Fruit fly (Drosophila melanogaster) whole organism, embryonic: ENCODE measurements around the gene RpS2.
A peak's percentile ranks its signal among the peaks of the same experiment; 100 is the strongest.

ENCODE experiments used
- B-H1 ChIP-seq: fragments of 200-800 bp; sonication (Bioruptor generic); IDR thresholded peaks from 3 replicates; pipeline ENCODE4 v1.3.6; 2022; ENCODE audit warnings: missing biosample characterization, missing genetic modification characterization
- BEAF-32 ChIP-seq: fragments of 200-800 bp; sonication (Bioruptor generic); optimal IDR thresholded peaks from 3 replicates; lab custom pipeline; 2017; ENCODE audit warnings: missing biosample characterization, missing genetic modification characterization, mild to moderate bottlenecking, moderate library complexity, missing genetic modification reagents
- CG10979 ChIP-seq: fragments of 200-800 bp; sonication (Bioruptor generic); optimal IDR thresholded peaks from 2 replicates; lab custom pipeline; 2018; ENCODE audit warnings: missing biosample characterization, mild to moderate bottlenecking, missing genetic modification characterization, moderate library complexity
- CG11085 ChIP-seq: fragments of 200-800 bp; sonication (Bioruptor generic); IDR thresholded peaks from 2 replicates; pipeline ENCODE4 v1.3.6; 2022; ENCODE audit warnings: missing biosample characterization, missing genetic modification characterization
- CG11696 ChIP-seq: fragments of 200-800 bp; sonication (Bioruptor generic); IDR thresholded peaks from 2 replicates; pipeline ENCODE4 v1.3.6; 2022; ENCODE audit warnings: missing biosample characterization, missing genetic modification characterization
- CG12744 ChIP-seq: fragments of 200-800 bp; sonication (Bioruptor generic); optimal IDR thresholded peaks from 2 replicates; lab custom pipeline; 2016; ENCODE audit warnings: missing biosample characterization, missing genetic modification characterization
- CG12942 ChIP-seq: fragments of 200-800 bp; sonication (Bioruptor generic); optimal IDR thresholded peaks from 3 replicates; lab custom pipeline; 2016; ENCODE audit warnings: missing biosample characterization, missing genetic modification characterization
- CG13296 ChIP-seq: fragments of 200-800 bp; sonication (Bioruptor generic); optimal IDR thresholded peaks from 3 replicates; lab custom pipeline; 2018; ENCODE audit warnings: missing biosample characterization, mild to moderate bottlenecking, missing genetic modification characterization
- CG31388 ChIP-seq: fragments of 200-800 bp; sonication (Bioruptor generic); optimal IDR thresholded peaks from 2 replicates; lab custom pipeline; 2016; ENCODE audit warnings: missing biosample characterization, missing genetic modification characterization
- CG3163 ChIP-seq: fragments of 200-800 bp; sonication (Bioruptor generic); optimal IDR thresholded peaks from 3 replicates; lab custom pipeline; 2016; ENCODE audit warnings: missing biosample characterization, missing genetic modification characterization
- CG32772 ChIP-seq: fragments of 200-800 bp; sonication (Bioruptor generic); IDR thresholded peaks from 2 replicates; pipeline ENCODE4 v1.3.6; 2022; ENCODE audit warnings: missing biosample characterization, missing genetic modification characterization
- CG33557 ChIP-seq: fragments of 200-800 bp; sonication (Bioruptor generic); optimal IDR thresholded peaks from 2 replicates; lab custom pipeline; 2019; ENCODE audit warnings: missing biosample characterization, mild to moderate bottlenecking, missing genetic modification characterization, moderate library complexity
- CG4404 ChIP-seq: fragments of 200-800 bp; sonication (Bioruptor generic); IDR thresholded peaks from 2 replicates; pipeline ENCODE4 v1.3.6; 2022; ENCODE audit warnings: missing biosample characterization, missing genetic modification characterization
- CG4424 ChIP-seq: fragments of 200-800 bp; sonication (Bioruptor generic); optimal IDR thresholded peaks from 3 replicates; lab custom pipeline; 2016; ENCODE audit warnings: missing biosample characterization, missing genetic modification characterization
- CG4730 ChIP-seq: fragments of 200-800 bp; sonication (Bioruptor generic); IDR thresholded peaks from 2 replicates; pipeline ENCODE4 v1.3.6; 2022; ENCODE audit warnings: missing biosample characterization, missing genetic modification characterization
- CG6175 ChIP-seq: fragments of 200-800 bp; sonication (Bioruptor generic); IDR thresholded peaks from 3 replicates; pipeline ENCODE4 v1.3.6; 2022; ENCODE audit warnings: missing biosample characterization, missing genetic modification characterization
- CG6854 ChIP-seq: fragments of 200-800 bp; sonication (Bioruptor generic); optimal IDR thresholded peaks from 3 replicates; lab custom pipeline; 2017; ENCODE audit warnings: missing biosample characterization, mild to moderate bottlenecking, missing genetic modification characterization
- CG7271 ChIP-seq: fragments of 200-800 bp; sonication (Bioruptor generic); optimal IDR thresholded peaks from 2 replicates; lab custom pipeline; 2018; ENCODE audit warnings: missing biosample characterization, mild to moderate bottlenecking, missing genetic modification characterization, moderate library complexity
- CrebB ChIP-seq: fragments of 200-800 bp; sonication (Bioruptor generic); optimal IDR thresholded peaks from 3 replicates; lab custom pipeline; 2018; ENCODE audit warnings: missing biosample characterization, mild to moderate bottlenecking, missing genetic modification characterization
- D19A ChIP-seq: fragments of 200-800 bp; optimal IDR thresholded peaks from 3 replicates; lab custom pipeline; 2019; ENCODE audit warnings: missing biosample characterization, mild to moderate bottlenecking, missing genetic modification characterization, moderate library complexity
- Dip2 ChIP-seq: fragments of 200-800 bp; sonication (Bioruptor generic); IDR thresholded peaks from 2 replicates; pipeline ENCODE4 v1.3.6; 2022; ENCODE audit warnings: missing biosample characterization, missing genetic modification characterization
- Ets97D ChIP-seq: fragments of 200-800 bp; sonication (Bioruptor generic); optimal IDR thresholded peaks from 3 replicates; lab custom pipeline; 2016; ENCODE audit warnings: missing biosample characterization, missing genetic modification characterization
- HHEX ChIP-seq: fragments of 200-800 bp; sonication (Bioruptor generic); optimal IDR thresholded peaks from 3 replicates; lab custom pipeline; 2017; ENCODE audit warnings: missing biosample characterization, mild to moderate bottlenecking, missing genetic modification characterization, missing genetic modification reagents
- HLH54F ChIP-seq: fragments of 200-800 bp; sonication (Bioruptor generic); optimal IDR thresholded peaks from 3 replicates; lab custom pipeline; 2016; ENCODE audit warnings: missing biosample characterization, missing genetic modification characterization
- Hmr ChIP-seq: fragments of 200-800 bp; sonication (Bioruptor generic); optimal IDR thresholded peaks from 3 replicates; lab custom pipeline; 2017; ENCODE audit warnings: mild to moderate bottlenecking, missing biosample characterization, missing genetic modification reagents, missing genetic modification characterization
- Neu2 ChIP-seq: fragments of 200-800 bp; sonication (Bioruptor generic); optimal IDR thresholded peaks from 3 replicates; lab custom pipeline; 2016; ENCODE audit warnings: missing biosample characterization, missing genetic modification characterization, borderline replicate concordance
- Nf-YB ChIP-seq: fragments of 200-800 bp; sonication (Bioruptor generic); optimal IDR thresholded peaks from 3 replicates; lab custom pipeline; 2019; ENCODE audit warnings: missing biosample characterization, mild to moderate bottlenecking, missing genetic modification characterization, moderate library complexity
- Sin3A ChIP-seq: fragments of >200 bp; optimal IDR thresholded peaks from 2 replicates; lab custom pipeline; 2018
- Trl ChIP-seq, 3 experiments: fragments of >200 bp in 2 of 3; fragments of 200-800 bp in 1 of 3; sonication (Bioruptor generic) in 1 of 3; optimal IDR thresholded peaks; 2 replicates in 1 of 3; 3 replicates in 2 of 3; lab custom pipeline; 2016 to 2017; ENCODE audit warnings: missing biosample characterization in 1 of 3, missing genetic modification characterization in 1 of 3
- ab ChIP-seq: fragments of 200-800 bp; sonication (Bioruptor generic); optimal IDR thresholded peaks from 2 replicates; lab custom pipeline; 2016; ENCODE audit warnings: missing biosample characterization, missing genetic modification characterization
- ara ChIP-seq: fragments of 200-800 bp; sonication (Bioruptor generic); IDR thresholded peaks from 2 replicates; pipeline ENCODE4 v1.3.6; 2022; ENCODE audit warnings: missing biosample characterization, missing genetic modification characterization
- bab2 ChIP-seq: fragments of 200-800 bp; sonication (Bioruptor generic); optimal IDR thresholded peaks from 2 replicates; lab custom pipeline; 2016; ENCODE audit warnings: missing biosample characterization, missing genetic modification characterization
- bbx ChIP-seq: fragments of 200-800 bp; sonication (Bioruptor generic); IDR thresholded peaks from 2 replicates; pipeline ENCODE4 v1.3.6; 2022; ENCODE audit warnings: missing biosample characterization, missing genetic modification characterization; ENCODE audit not compliant: partially characterized antibody
- br ChIP-seq: fragments of >200 bp; optimal IDR thresholded peaks from 2 replicates; lab custom pipeline; 2017
- cad ChIP-seq: fragments of >200 bp; optimal IDR thresholded peaks from 2 replicates; lab custom pipeline; 2017; ENCODE audit warnings: missing biosample characterization, missing genetic modification characterization
- crc ChIP-seq: fragments of 200-800 bp; sonication (Bioruptor generic); optimal IDR thresholded peaks from 2 replicates; lab custom pipeline; 2016; ENCODE audit warnings: missing biosample characterization, missing genetic modification characterization
- cwo ChIP-seq: fragments of 200-800 bp; sonication (Bioruptor generic); optimal IDR thresholded peaks from 3 replicates; lab custom pipeline; 2017; ENCODE audit warnings: missing biosample characterization, missing genetic modification characterization, mild to moderate bottlenecking, moderate library complexity, missing genetic modification reagents
- disco-r ChIP-seq: fragments of 200-800 bp; sonication (Bioruptor generic); optimal IDR thresholded peaks from 2 replicates; lab custom pipeline; 2016; ENCODE audit warnings: missing biosample characterization, missing genetic modification characterization
- dmrt99B ChIP-seq: fragments of 200-800 bp; sonication (Bioruptor generic); optimal IDR thresholded peaks from 2 replicates; lab custom pipeline; 2018; ENCODE audit warnings: missing biosample characterization, mild to moderate bottlenecking, missing genetic modification characterization, moderate library complexity
- fd64A ChIP-seq: fragments of 200-800 bp; sonication (Bioruptor generic); optimal IDR thresholded peaks from 3 replicates; lab custom pipeline; 2018; ENCODE audit warnings: missing biosample characterization, mild to moderate bottlenecking, missing genetic modification characterization
- fu2 ChIP-seq: fragments of 200-800 bp; sonication (Bioruptor generic); optimal IDR thresholded peaks from 2 replicates; lab custom pipeline; 2016; ENCODE audit warnings: missing biosample characterization, missing genetic modification characterization
- gce ChIP-seq: fragments of 200-800 bp; sonication (Bioruptor generic); IDR thresholded peaks from 3 replicates; pipeline ENCODE4 v1.3.6; 2022; ENCODE audit warnings: missing biosample characterization, missing genetic modification characterization
- grn ChIP-seq: fragments of 200-800 bp; sonication (Bioruptor generic); optimal IDR thresholded peaks from 3 replicates; lab custom pipeline; 2017; ENCODE audit warnings: missing biosample characterization, missing genetic modification characterization
- lab ChIP-seq: fragments of 200-800 bp; sonication (Bioruptor generic); optimal IDR thresholded peaks from 3 replicates; lab custom pipeline; 2017; ENCODE audit warnings: missing biosample characterization, missing genetic modification characterization, mild to moderate bottlenecking, moderate library complexity, missing genetic modification reagents
- mam ChIP-seq: fragments of 200-800 bp; sonication (Bioruptor generic); optimal IDR thresholded peaks from 3 replicates; lab custom pipeline; 2016; ENCODE audit warnings: missing biosample characterization, missing genetic modification characterization
- otp ChIP-seq: fragments of 200-800 bp; sonication (Bioruptor generic); IDR thresholded peaks from 3 replicates; pipeline ENCODE4, ENCODE4 v1.3.6; 2022; ENCODE audit warnings: missing biosample characterization, missing genetic modification characterization
- row ChIP-seq: fragments of 200-800 bp; sonication (Bioruptor generic); IDR thresholded peaks from 3 replicates; pipeline ENCODE4 v1.3.6; 2022; ENCODE audit warnings: missing biosample characterization, missing genetic modification characterization
- schlank ChIP-seq: fragments of 200-800 bp; sonication (Bioruptor generic); optimal IDR thresholded peaks from 2 replicates; lab custom pipeline; 2018; ENCODE audit warnings: missing biosample characterization, mild to moderate bottlenecking, missing genetic modification characterization
- seq ChIP-seq: fragments of 200-800 bp; sonication (Bioruptor generic); IDR thresholded peaks from 2 replicates; pipeline ENCODE4 v1.3.6; 2022; ENCODE audit warnings: missing biosample characterization, missing genetic modification characterization
- sima ChIP-seq: fragments of 200-800 bp; sonication (Bioruptor generic); optimal IDR thresholded peaks from 2 replicates; lab custom pipeline; 2016; ENCODE audit warnings: missing biosample characterization, missing genetic modification characterization
- ttk ChIP-seq: fragments of 200-800 bp; sonication (Bioruptor generic); IDR thresholded peaks from 2 replicates; pipeline ENCODE4 v2.1.2; 2022; ENCODE audit warnings: missing biosample characterization, missing genetic modification characterization
- wdn ChIP-seq: fragments of 200-800 bp; sonication (Bioruptor generic); IDR thresholded peaks from 2 replicates; pipeline ENCODE4 v1.3.6; 2022; ENCODE audit warnings: missing biosample characterization, missing genetic modification characterization

RpS2 gene

DNA sequence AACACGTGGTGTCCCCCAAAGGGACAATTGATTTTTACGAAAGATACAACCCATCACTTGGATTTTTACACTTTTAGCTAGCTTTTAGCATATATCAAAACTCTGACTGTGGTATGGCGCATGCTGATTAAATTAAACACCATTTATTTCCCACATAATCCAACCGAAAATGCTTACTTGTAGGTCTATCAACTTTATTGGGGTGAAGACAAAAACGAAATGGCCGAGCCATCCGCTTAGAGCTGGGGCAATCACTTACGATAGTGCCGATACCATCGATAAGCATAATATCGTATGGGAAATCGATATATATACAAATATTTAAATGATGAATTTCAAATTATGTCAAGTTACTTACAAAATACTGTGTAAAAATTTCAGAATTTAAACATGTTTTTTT is at the start of gene RpS2 (continued):
- peak; percentile 7 for TF ChIP-seq disco-r (GFP tag; lab: Kevin White, UChicago)
- TF ChIP-seq Dip2 (GFP tag; lab: Robert Waterston, UW) = no peak
- TF ChIP-seq CG4730 (GFP tag; lab: Robert Waterston, UW) = no peak
- peak; percentile 38 for TF ChIP-seq CG10979 (tag; lab: Kevin White, UChicago)
- peak; percentile 85 for TF ChIP-seq Hmr
- peak; percentile 27; the same call in 1 of the 2 replicates for TF ChIP-seq seq
- TF ChIP-seq wdn (GFP tag; lab: Robert Waterston, UW) = 0 out of 2 replicates have a peak, but pooled peaks have one; percentile 33
- TF ChIP-seq CG7271 (tag; lab: Kevin White, UChicago) = no peak
- TF ChIP-seq B-H1 (GFP tag; lab: Robert Waterston, UW) = no peak
- TF ChIP-seq CrebB (tag; lab: Kevin White, UChicago) = peak; percentile 67
- TF ChIP-seq br (lab: Kevin White, UChicago) = no peak
- no peak for TF ChIP-seq crc (GFP tag; lab: Kevin White, UChicago)
- no peak for TF ChIP-seq mam (GFP tag; lab: Kevin White, UChicago)
- TF ChIP-seq CG4404 (GFP tag; lab: Robert Waterston, UW) = no peak
- TF ChIP-seq CG6854 (GFP tag; lab: Kevin White, UChicago) = peak; percentile 26
- peak; percentile 68 for TF ChIP-seq lab (GFP tag; lab: Kevin White, UChicago)
- TF ChIP-seq BEAF-32 = peak; percentile 97
- TF ChIP-seq cwo (GFP tag; lab: Kevin White, UChicago) = no peak
- no peak for TF ChIP-seq bab2
- peak; percentile 94 for TF ChIP-seq Ets97D (GFP tag; lab: Kevin White, UChicago)
- TF ChIP-seq dmrt99B (tag; lab: Kevin White, UChicago) = no peak
- TF ChIP-seq CG31388 (GFP tag; lab: Kevin White, UChicago) = no peak
- TF ChIP-seq CG12744 (GFP tag; lab: Kevin White, UChicago) = no peak
- peak; percentile 25 for TF ChIP-seq CG3163 (GFP tag; lab: Kevin White, UChicago)
- no peak for TF ChIP-seq ara (GFP tag; lab: Robert Waterston, UW)
- no peak for TF ChIP-seq sima (GFP tag; lab: Kevin White, UChicago)
- TF ChIP-seq otp (GFP tag; lab: Robert Waterston, UW) = no peak
- TF ChIP-seq Sin3A (lab: Kevin White, UChicago) = peak; percentile 10
- TF ChIP-seq ab (GFP tag; lab: Kevin White, UChicago) = no peak
- no peak for TF ChIP-seq ttk (GFP tag; lab: Robert Waterston, UW)
- peak; percentile 44 for TF ChIP-seq CG13296 (GFP tag; lab: Kevin White, UChicago)
- TF ChIP-seq CG11085 (GFP tag; lab: Robert Waterston, UW) = no peak
- no peak for TF ChIP-seq CG11696 (GFP tag; lab: Robert Waterston, UW)
- no peak for TF ChIP-seq CG33557 (GFP tag; lab: Kevin White, UChicago)
- TF ChIP-seq Neu2 = no peak
- no peak for TF ChIP-seq fu2 (GFP tag; lab: Kevin White, UChicago)
- TF ChIP-seq gce (GFP tag; lab: Robert Waterston, UW) = no peak
- no peak for TF ChIP-seq D19A (tag; lab: Kevin White, UChicago)
- TF ChIP-seq Trl (optimal IDR thresholded peaks at IDR 0.05; lab: Kevin White, UChicago) = no peak
- peak; percentile 11 for TF ChIP-seq Trl (GFP tag; optimal IDR thresholded peaks at IDR 0.05; lab: Kevin White, UChicago)
- TF ChIP-seq HHEX (GFP tag; lab: Kevin White, UChicago) = peak; percentile 35
- TF ChIP-seq fd64A (GFP tag; lab: Kevin White, UChicago) = no peak
- peak; percentile 37 for TF ChIP-seq grn (GFP tag; lab: Kevin White, UChicago)
- TF ChIP-seq CG32772 (GFP tag; lab: Robert Waterston, UW) = no peak
- no peak for TF ChIP-seq CG4424 (GFP tag; lab: Kevin White, UChicago)
- peak; percentile 100 for TF ChIP-seq bbx (GFP tag; lab: Robert Waterston, UW)
- TF ChIP-seq CG12942 = no peak
- TF ChIP-seq schlank = no peak
- TF ChIP-seq Nf-YB (GFP tag; lab: Kevin White, UChicago) = peak; percentile 13
- TF ChIP-seq CG6175 = no peak
- peak; percentile 13 for TF ChIP-seq HLH54F
- peak; percentile 83 for TF ChIP-seq row (GFP tag; lab: Robert Waterston, UW)
- no peak for TF ChIP-seq cad
